Fruit fly (Drosophila melanogaster) whole organism, prepupa: Measurements from ENCODE around the gene CG9839.

Source experiments
- Blimp-1 ChIP-seq: fragments of 200-800 bp; sonication (Bioruptor generic); optimal IDR thresholded peaks from 3 replicates; lab custom pipeline; 2017; ENCODE audit warnings: missing biosample characterization, missing genetic modification characterization, mild to moderate bottlenecking, moderate library complexity, missing genetic modification reagents
- CG16779 ChIP-seq: fragments of 200-800 bp; sonication (Bioruptor generic); optimal IDR thresholded peaks from 3 replicates; lab custom pipeline; 2017; ENCODE audit warnings: missing biosample characterization, mild to moderate bottlenecking, missing genetic modification characterization
- CG6163 ChIP-seq: fragments of 200-800 bp; sonication (Bioruptor generic); IDR thresholded peaks from 3 replicates; pipeline ENCODE4 v1.3.6; 2022; ENCODE audit warnings: missing biosample characterization, missing genetic modification characterization
- Sox102F ChIP-seq: fragments of 200-800 bp; sonication (Bioruptor generic); optimal IDR thresholded peaks from 2 replicates; lab custom pipeline; 2016; ENCODE audit warnings: missing biosample characterization, mild to moderate bottlenecking, missing genetic modification characterization
- Sox15 ChIP-seq: fragments of 200-800 bp; sonication (Bioruptor generic); optimal IDR thresholded peaks from 3 replicates; lab custom pipeline; 2016; ENCODE audit warnings: missing biosample characterization, missing genetic modification characterization
- net ChIP-seq: fragments of 200-800 bp; sonication (Bioruptor generic); optimal IDR thresholded peaks from 3 replicates; lab custom pipeline; 2016; ENCODE audit warnings: missing biosample characterization, missing genetic modification characterization
- vri ChIP-seq: fragments of 200-800 bp; sonication (Bioruptor generic); optimal IDR thresholded peaks from 3 replicates; lab custom pipeline; 2016; ENCODE audit warnings: missing biosample characterization, mild to moderate bottlenecking, missing genetic modification characterization

DNA sequence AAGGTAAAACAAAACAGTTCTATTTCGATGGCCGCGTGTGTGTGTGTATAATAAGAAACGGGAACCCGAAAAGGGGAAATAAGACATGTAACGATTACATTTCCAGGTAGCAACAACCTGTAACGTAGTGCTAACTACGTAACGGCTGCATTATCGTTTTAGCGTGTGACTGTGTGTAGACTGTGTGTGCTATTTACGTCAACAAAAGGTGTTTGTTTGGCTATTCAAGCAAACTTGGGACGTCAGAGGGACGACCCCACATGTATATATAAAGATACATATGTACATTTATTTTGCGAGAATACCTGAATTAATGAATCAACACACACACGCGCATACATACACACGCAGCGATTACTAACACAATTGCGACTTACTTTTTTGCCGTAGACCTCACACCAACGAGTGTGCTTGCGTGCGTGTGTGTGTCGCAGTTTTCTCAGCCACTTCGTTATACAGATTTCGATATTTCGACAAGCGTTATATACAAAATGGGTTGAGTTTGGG lies 14.0 kb upstream of the CG9839 start:
- no peak for TF ChIP-seq net (GFP tag; lab: Kevin White, UChicago)
- TF ChIP-seq Sox102F (GFP tag; lab: Kevin White, UChicago): no peak
- no peak for TF ChIP-seq Blimp-1 (GFP tag; lab: Kevin White, UChicago)
- TF ChIP-seq vri (GFP tag; lab: Kevin White, UChicago): peak; percentile 48
- TF ChIP-seq CG6163: no peak; the same call in 2 of the 3 replicates
- TF ChIP-seq Sox15 (GFP tag; lab: Kevin White, UChicago): no peak
- peak; percentile 12 for TF ChIP-seq CG16779
